Worm (Caenorhabditis elegans) whole organism, L2 larva: ENCODE results near the gene chhy-1.

Source experiments
- R02D3.7 ChIP-seq: fragments of 150-350 bp; optimal IDR thresholded peaks from 2 replicates; lab custom pipeline; 2014; ENCODE audit warnings: missing biosample characterization, missing genetic modification characterization
- aly-2 ChIP-seq: fragments of 150-350 bp; optimal IDR thresholded peaks from 2 replicates; lab custom pipeline; 2014; ENCODE audit warnings: missing biosample characterization, missing genetic modification characterization
- ama-1 ChIP-seq: fragments of 150-350 bp; optimal IDR thresholded peaks from 2 replicates; lab custom pipeline; 2018; ENCODE audit warnings: inconsistent platforms
- elt-1 ChIP-seq: fragments of 150-350 bp; optimal IDR thresholded peaks from 2 replicates; lab custom pipeline; 2014; ENCODE audit warnings: missing biosample characterization, missing genetic modification characterization
- lin-13 ChIP-seq: fragments of 150-350 bp; optimal IDR thresholded peaks from 2 replicates; lab custom pipeline; 2014; ENCODE audit warnings: missing biosample characterization, missing genetic modification reagents, missing genetic modification characterization
- lin-39 ChIP-seq: fragments of 150-350 bp; optimal IDR thresholded peaks from 2 replicates; lab custom pipeline; 2014; ENCODE audit warnings: missing biosample characterization, missing genetic modification reagents, missing genetic modification characterization
- lsy-2 ChIP-seq, 2 experiments: fragments of 150-350 bp in 1 of 2; sonication (generic microtip) in 1 of 2; optimal IDR thresholded peaks; 2 replicates each; lab custom pipeline; 2014 to 2017; ENCODE audit warnings: missing biosample characterization in 2 of 2, missing genetic modification characterization in 2 of 2
- mdl-1 ChIP-seq, 2 experiments: fragments of 150-350 bp in 1 of 2; sonication (generic microtip) in 1 of 2; optimal IDR thresholded peaks; 2 replicates each; lab custom pipeline; 2017; ENCODE audit warnings: missing biosample characterization in 2 of 2, missing genetic modification characterization in 2 of 2
- unc-55 ChIP-seq: fragments of 150-350 bp; sonication (generic microtip); optimal IDR thresholded peaks from 3 replicates; lab custom pipeline; 2014; ENCODE audit warnings: missing biosample characterization, missing genetic modification reagents, missing genetic modification characterization
- unc-62 ChIP-seq: fragments of 150-350 bp; optimal IDR thresholded peaks from 2 replicates; lab custom pipeline; 2014; ENCODE audit warnings: missing biosample characterization, missing genetic modification reagents, missing genetic modification characterization

DNA sequence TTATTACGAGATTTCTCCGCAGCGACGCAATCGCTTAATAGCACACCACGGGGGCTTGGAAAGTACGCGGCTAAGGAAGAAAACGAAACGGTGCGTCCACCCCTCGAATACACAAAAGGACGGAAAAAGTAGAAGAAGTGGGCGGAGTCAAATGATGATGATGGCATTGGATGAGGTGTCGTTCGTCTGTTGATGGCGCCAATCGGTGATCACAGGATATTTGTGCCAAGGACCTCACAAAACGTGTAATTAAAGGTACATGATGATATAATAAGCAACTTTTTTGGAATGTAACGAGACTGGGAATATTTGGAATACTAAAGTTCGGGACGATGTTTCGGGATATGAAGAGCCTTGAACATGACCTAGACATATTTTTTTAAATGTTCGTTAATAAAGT is 17.0 kb upstream of the chhy-1 start, which contains the start of gene cutl-12:
- no peak for TF ChIP-seq elt-1
- no peak for TF ChIP-seq lin-39
- no peak for TF ChIP-seq lsy-2 (tag; optimal IDR thresholded peaks at IDR 0.05; lab: Kevin White, UChicago)
- TF ChIP-seq unc-62 (GFP tag; lab: Kevin White, UChicago) = no peak
- no peak for TF ChIP-seq ama-1 (lab: Kevin White, UChicago)
- TF ChIP-seq lin-13 (GFP tag; lab: Kevin White, UChicago) = no peak
- TF ChIP-seq mdl-1 (tag; optimal IDR thresholded peaks at IDR 0.05; lab: Kevin White, UChicago) = no peak
- TF ChIP-seq unc-55 = no peak
- no peak for TF ChIP-seq R02D3.7
- no peak for TF ChIP-seq aly-2 (tag; lab: Kevin White, UChicago)
